Fruit fly (Drosophila melanogaster) whole organism, embryonic: Measurements from ENCODE around the gene CG43184.

ENCODE experiments used
- Adf1 ChIP-seq: fragments of 200-800 bp; sonication (Bioruptor generic); IDR thresholded peaks from 2 replicates; pipeline ENCODE4 v1.3.6; 2022; ENCODE audit warnings: missing biosample characterization, missing genetic modification characterization
- Bdp1 ChIP-seq: fragments of 200-800 bp; sonication (Bioruptor generic); optimal IDR thresholded peaks from 3 replicates; lab custom pipeline; 2016; ENCODE audit warnings: missing biosample characterization, missing genetic modification characterization
- CG10321 ChIP-seq: fragments of 200-800 bp; sonication (Bioruptor generic); IDR thresholded peaks from 2 replicates; pipeline ENCODE4 v1.3.6; 2022; ENCODE audit warnings: missing biosample characterization, missing genetic modification characterization
- CG10565 ChIP-seq: fragments of 200-800 bp; sonication (Bioruptor generic); optimal IDR thresholded peaks from 3 replicates; lab custom pipeline; 2016; ENCODE audit warnings: missing biosample characterization, mild to moderate bottlenecking, missing genetic modification characterization
- CG11085 ChIP-seq: fragments of 200-800 bp; sonication (Bioruptor generic); IDR thresholded peaks from 2 replicates; pipeline ENCODE4 v1.3.6; 2022; ENCODE audit warnings: missing biosample characterization, missing genetic modification characterization
- CG11398 ChIP-seq: fragments of 200-800 bp; sonication (Bioruptor generic); optimal IDR thresholded peaks from 2 replicates; lab custom pipeline; 2016; ENCODE audit warnings: missing biosample characterization, missing genetic modification characterization
- CG12236 ChIP-seq: fragments of 200-800 bp; sonication (Bioruptor generic); optimal IDR thresholded peaks from 2 replicates; lab custom pipeline; 2016; ENCODE audit warnings: missing biosample characterization, missing genetic modification characterization
- CG13894 ChIP-seq: fragments of 200-800 bp; sonication (Bioruptor generic); optimal IDR thresholded peaks from 3 replicates; lab custom pipeline; 2018; ENCODE audit warnings: missing biosample characterization, mild to moderate bottlenecking, missing genetic modification characterization, moderate library complexity
- CG14667 ChIP-seq: fragments of 200-800 bp; sonication (Bioruptor generic); IDR thresholded peaks from 2 replicates; pipeline ENCODE4 v1.3.6; 2022; ENCODE audit warnings: missing biosample characterization, missing genetic modification characterization
- CG15601 ChIP-seq: fragments of 200-800 bp; sonication (Bioruptor generic); optimal IDR thresholded peaks from 3 replicates; lab custom pipeline; 2019; ENCODE audit warnings: missing biosample characterization, mild to moderate bottlenecking, missing genetic modification characterization, moderate library complexity
- CG17328 ChIP-seq: fragments of 200-800 bp; sonication (Bioruptor generic); IDR thresholded peaks from 2 replicates; pipeline ENCODE4 v1.3.6; 2022; ENCODE audit warnings: missing biosample characterization, missing genetic modification characterization
- CG17359 ChIP-seq: fragments of 200-800 bp; sonication (Bioruptor generic); optimal IDR thresholded peaks from 3 replicates; lab custom pipeline; 2018; ENCODE audit warnings: missing biosample characterization, mild to moderate bottlenecking, missing genetic modification characterization, moderate library complexity
- CG17802 ChIP-seq: fragments of 200-800 bp; sonication (Bioruptor generic); optimal IDR thresholded peaks from 2 replicates; lab custom pipeline; 2018; ENCODE audit warnings: missing biosample characterization, mild to moderate bottlenecking, missing genetic modification characterization, moderate library complexity
- CG18764 ChIP-seq: fragments of 200-800 bp; sonication (Bioruptor generic); optimal IDR thresholded peaks from 3 replicates; lab custom pipeline; 2016; ENCODE audit warnings: missing biosample characterization, missing genetic modification characterization
- CG2116 ChIP-seq: fragments of 200-800 bp; sonication (Bioruptor generic); optimal IDR thresholded peaks from 3 replicates; lab custom pipeline; 2018; ENCODE audit warnings: missing biosample characterization, mild to moderate bottlenecking, missing genetic modification characterization
- CG32532 ChIP-seq: fragments of 200-800 bp; sonication (Bioruptor generic); IDR thresholded peaks from 2 replicates; pipeline ENCODE4 v1.3.6; 2022; ENCODE audit warnings: missing biosample characterization, missing genetic modification characterization
- CG33213 ChIP-seq: fragments of 200-800 bp; sonication (Bioruptor generic); optimal IDR thresholded peaks from 3 replicates; lab custom pipeline; 2016; ENCODE audit warnings: missing biosample characterization, missing genetic modification characterization
- CG3407 ChIP-seq: fragments of 200-800 bp; sonication (Bioruptor generic); optimal IDR thresholded peaks from 2 replicates; lab custom pipeline; 2018; ENCODE audit warnings: missing biosample characterization, mild to moderate bottlenecking, missing genetic modification characterization
- CG43689 ChIP-seq: fragments of 200-800 bp; sonication (Bioruptor generic); IDR thresholded peaks from 2 replicates; pipeline ENCODE4 v1.3.6; 2022; ENCODE audit warnings: missing biosample characterization, missing genetic modification characterization
- CG4820 ChIP-seq: fragments of 200-800 bp; sonication (Bioruptor generic); optimal IDR thresholded peaks from 3 replicates; lab custom pipeline; 2016; ENCODE audit warnings: missing biosample characterization, missing genetic modification characterization
- CG7372 ChIP-seq: fragments of 200-800 bp; sonication (Bioruptor generic); IDR thresholded peaks from 2 replicates; pipeline ENCODE4 v1.3.6; 2022; ENCODE audit warnings: missing biosample characterization, missing genetic modification characterization
- CG8765 ChIP-seq: fragments of 200-800 bp; sonication (Bioruptor generic); IDR thresholded peaks from 2 replicates; pipeline ENCODE4 v1.3.6; 2022; ENCODE audit warnings: missing biosample characterization, missing genetic modification characterization
- Deaf1 ChIP-seq: fragments of 200-800 bp; optimal IDR thresholded peaks from 3 replicates; lab custom pipeline; 2019; ENCODE audit warnings: missing biosample characterization, mild to moderate bottlenecking, missing genetic modification characterization, moderate library complexity
- Dip3 ChIP-seq: fragments of 200-800 bp; sonication (Bioruptor generic); optimal IDR thresholded peaks from 3 replicates; lab custom pipeline; 2016; ENCODE audit warnings: missing biosample characterization, missing genetic modification characterization
- Hmx ChIP-seq: fragments of 200-800 bp; sonication (Bioruptor generic); optimal IDR thresholded peaks from 2 replicates; lab custom pipeline; 2016; ENCODE audit warnings: missing biosample characterization, missing genetic modification characterization
- Hr3 ChIP-seq: fragments of 200-800 bp; sonication (Bioruptor generic); optimal IDR thresholded peaks from 3 replicates; lab custom pipeline; 2016; ENCODE audit warnings: missing biosample characterization, missing genetic modification characterization
- Jarid2 ChIP-seq: fragments of 200-800 bp; sonication (Bioruptor generic); optimal IDR thresholded peaks from 3 replicates; lab custom pipeline; 2017; ENCODE audit warnings: mild to moderate bottlenecking, missing biosample characterization, missing genetic modification reagents, missing genetic modification characterization
- Lhr ChIP-seq: fragments of 200-800 bp; sonication (Bioruptor generic); optimal IDR thresholded peaks from 3 replicates; lab custom pipeline; 2017; ENCODE audit warnings: mild to moderate bottlenecking, missing biosample characterization, missing genetic modification reagents, missing genetic modification characterization
- NC2β ChIP-seq: fragments of 200-800 bp; sonication (Bioruptor generic); optimal IDR thresholded peaks from 2 replicates; lab custom pipeline; 2016; ENCODE audit warnings: missing biosample characterization, missing genetic modification characterization
- Tbp ChIP-seq: fragments of >200 bp; optimal IDR thresholded peaks from 2 replicates; lab custom pipeline; 2018; ENCODE audit warnings: missing biosample characterization, missing genetic modification characterization
- Vsx1 ChIP-seq: fragments of 200-800 bp; sonication (Bioruptor generic); optimal IDR thresholded peaks from 2 replicates; lab custom pipeline; 2017; ENCODE audit warnings: missing biosample characterization, mild to moderate bottlenecking, missing genetic modification characterization, missing genetic modification reagents
- Xbp1 ChIP-seq: fragments of 200-800 bp; sonication (Bioruptor generic); optimal IDR thresholded peaks from 3 replicates; lab custom pipeline; 2016; ENCODE audit warnings: missing biosample characterization, mild to moderate bottlenecking, missing genetic modification characterization
- az2 ChIP-seq: fragments of 200-800 bp; sonication (Bioruptor generic); optimal IDR thresholded peaks from 3 replicates; lab custom pipeline; 2016; ENCODE audit warnings: missing biosample characterization, missing genetic modification characterization
- bsh ChIP-seq, 2 experiments: fragments of 200-800 bp; sonication (Bioruptor generic); optimal IDR thresholded peaks; 2 replicates each; lab custom pipeline; 2017 to 2018; ENCODE audit warnings: mild to moderate bottlenecking in 2 of 2, missing biosample characterization in 2 of 2, missing genetic modification characterization in 2 of 2, moderate library complexity in 1 of 2
- btn ChIP-seq: fragments of 200-800 bp; sonication (Bioruptor generic); optimal IDR thresholded peaks from 2 replicates; lab custom pipeline; 2016; ENCODE audit warnings: missing biosample characterization, missing genetic modification characterization
- cato ChIP-seq: fragments of 200-800 bp; sonication (Bioruptor generic); optimal IDR thresholded peaks from 2 replicates; lab custom pipeline; 2016; ENCODE audit warnings: missing biosample characterization, missing genetic modification characterization, borderline replicate concordance
- cg ChIP-seq: fragments of 200-800 bp; sonication (Bioruptor generic); optimal IDR thresholded peaks from 3 replicates; lab custom pipeline; 2019; ENCODE audit warnings: missing biosample characterization, mild to moderate bottlenecking, missing genetic modification characterization, moderate library complexity
- dysf ChIP-seq: fragments of 200-800 bp; sonication (Bioruptor generic); IDR thresholded peaks from 3 replicates; pipeline ENCODE4 v1.3.6; 2022; ENCODE audit warnings: missing biosample characterization, missing genetic modification characterization
- kni ChIP-seq: fragments of 200-800 bp; sonication (Bioruptor generic); optimal IDR thresholded peaks from 3 replicates; lab custom pipeline; 2017; ENCODE audit warnings: mild to moderate bottlenecking, missing biosample characterization, missing genetic modification reagents, missing genetic modification characterization
- mirr ChIP-seq: fragments of 200-800 bp; sonication (Bioruptor generic); optimal IDR thresholded peaks from 3 replicates; lab custom pipeline; 2018; ENCODE audit warnings: missing biosample characterization, mild to moderate bottlenecking, missing genetic modification characterization
- phol ChIP-seq: fragments of 200-800 bp; sonication (Bioruptor generic); optimal IDR thresholded peaks from 3 replicates; lab custom pipeline; 2018; ENCODE audit warnings: missing biosample characterization, mild to moderate bottlenecking, missing genetic modification characterization, moderate library complexity
- pros ChIP-seq: fragments of 200-800 bp; sonication (Bioruptor generic); optimal IDR thresholded peaks from 3 replicates; lab custom pipeline; 2019; ENCODE audit warnings: missing biosample characterization, mild to moderate bottlenecking, missing genetic modification characterization, moderate library complexity
- run ChIP-seq: fragments of 200-800 bp; sonication (Bioruptor generic); optimal IDR thresholded peaks from 3 replicates; lab custom pipeline; 2018; ENCODE audit warnings: missing biosample characterization, mild to moderate bottlenecking, missing genetic modification characterization
- sens ChIP-seq: fragments of 200-800 bp; sonication (Bioruptor generic); peaks from one replicate; lab custom pipeline; 2016; ENCODE audit warnings: missing biosample characterization, missing genetic modification characterization
- seq ChIP-seq: fragments of 200-800 bp; sonication (Bioruptor generic); IDR thresholded peaks from 2 replicates; pipeline ENCODE4 v1.3.6; 2022; ENCODE audit warnings: missing biosample characterization, missing genetic modification characterization
- shn ChIP-seq: fragments of 200-800 bp; sonication (Bioruptor generic); optimal IDR thresholded peaks from 3 replicates; lab custom pipeline; 2016; ENCODE audit warnings: missing biosample characterization, missing genetic modification characterization
- sisA ChIP-seq: fragments of 200-800 bp; sonication (Bioruptor generic); IDR thresholded peaks from 2 replicates; pipeline ENCODE4 v1.3.6; 2022; ENCODE audit warnings: missing biosample characterization, missing genetic modification characterization
- twi ChIP-seq: fragments of 200-800 bp; optimal IDR thresholded peaks from 2 replicates; lab custom pipeline; 2019; ENCODE audit warnings: missing biosample characterization, mild to moderate bottlenecking, missing genetic modification characterization, moderate library complexity
- vvl ChIP-seq: fragments of 200-800 bp; sonication (Bioruptor generic); IDR thresholded peaks from 2 replicates; pipeline ENCODE4 v1.3.6; 2022; ENCODE audit warnings: missing biosample characterization, missing genetic modification characterization
- wek ChIP-seq: fragments of 200-800 bp; sonication (Bioruptor generic); optimal IDR thresholded peaks from 3 replicates; lab custom pipeline; 2018; ENCODE audit warnings: missing biosample characterization, mild to moderate bottlenecking, missing genetic modification characterization, moderate library complexity
- z ChIP-seq: fragments of 200-800 bp; sonication (Bioruptor generic); IDR thresholded peaks from 3 replicates; pipeline ENCODE4 v1.3.6; 2022; ENCODE audit warnings: missing biosample characterization, missing genetic modification characterization
- zen ChIP-seq: fragments of 200-800 bp; sonication (Bioruptor generic); optimal IDR thresholded peaks from 3 replicates; lab custom pipeline; 2018; ENCODE audit warnings: missing biosample characterization, mild to moderate bottlenecking, missing genetic modification characterization, moderate library complexity

CG43184 gene

DNA sequence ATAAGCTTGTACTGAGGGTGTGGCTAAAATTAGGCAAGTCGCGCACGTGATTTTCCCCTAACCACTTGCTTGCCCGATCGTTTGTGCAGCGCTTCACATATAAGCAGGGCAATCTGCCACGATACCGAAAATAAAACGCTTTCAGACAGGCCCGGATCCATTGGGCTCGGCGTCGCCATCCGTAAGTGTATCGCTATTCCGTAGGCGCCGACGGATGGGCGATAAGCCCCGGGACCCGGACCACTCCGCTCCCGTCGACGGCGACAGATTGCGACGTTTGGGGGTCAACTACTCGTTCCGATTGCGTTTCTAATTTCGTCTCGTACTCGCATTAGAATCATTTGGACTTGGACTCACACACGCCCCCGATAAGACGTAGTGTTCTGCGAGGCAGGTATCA, 24.8 kb downstream of the CG43184 start:
- peak; percentile 83 for TF ChIP-seq CG43689 (GFP tag; lab: Robert Waterston, UW)
- peak; percentile 68 for TF ChIP-seq NC2β (GFP tag; lab: Kevin White, UChicago)
- peak; percentile 54 for TF ChIP-seq CG3407 (GFP tag; lab: Kevin White, UChicago)
- peak; percentile 91 for TF ChIP-seq CG32532 (GFP tag; lab: Robert Waterston, UW)
- peak; percentile 89 for TF ChIP-seq seq (GFP tag; lab: Robert Waterston, UW)
- no peak for TF ChIP-seq CG10565 (GFP tag; lab: Kevin White, UChicago)
- TF ChIP-seq CG4820, result no peak
- TF ChIP-seq az2 (GFP tag; lab: Kevin White, UChicago), result peak; percentile 88
- no peak for TF ChIP-seq CG2116 (GFP tag; lab: Kevin White, UChicago)
- TF ChIP-seq shn, result peak; percentile 90
- no peak for TF ChIP-seq Deaf1
- peak; percentile 90 for TF ChIP-seq vvl (GFP tag; lab: Robert Waterston, UW)
- no peak for TF ChIP-seq zen (tag; lab: Kevin White, UChicago)
- TF ChIP-seq CG15601, result no peak
- TF ChIP-seq CG17359, result peak; percentile 71
- TF ChIP-seq Xbp1 (GFP tag; lab: Kevin White, UChicago), result peak; percentile 94
- TF ChIP-seq CG8765 (GFP tag; lab: Robert Waterston, UW), result no peak
- peak; percentile 9 for TF ChIP-seq btn (GFP tag; lab: Kevin White, UChicago)
- TF ChIP-seq dysf (GFP tag; lab: Robert Waterston, UW), result peak; percentile 90
- peak; percentile 4 for TF ChIP-seq run (tag; lab: Kevin White, UChicago)
- no peak for TF ChIP-seq pros (GFP tag; lab: Kevin White, UChicago)
- no peak for TF ChIP-seq CG17802 (tag; lab: Kevin White, UChicago)
- peak; percentile 56 for TF ChIP-seq wek
- no peak for TF ChIP-seq CG18764 (GFP tag; lab: Kevin White, UChicago)
- TF ChIP-seq CG33213 (GFP tag; lab: Kevin White, UChicago), result no peak
- peak; percentile 90 for TF ChIP-seq mirr
- TF ChIP-seq CG13894 (tag; lab: Kevin White, UChicago), result no peak
- TF ChIP-seq CG10321 (GFP tag; lab: Robert Waterston, UW), result 0 out of 2 replicates have a peak, but pooled peaks have one; percentile 57
- TF ChIP-seq sisA (GFP tag; lab: Robert Waterston, UW), result no peak; the same call in 1 of the 2 replicates
- TF ChIP-seq Hmx (GFP tag; lab: Kevin White, UChicago), result peak; percentile 32
- TF ChIP-seq Bdp1 (GFP tag; lab: Kevin White, UChicago), result peak; percentile 62
- no peak for TF ChIP-seq Lhr
- TF ChIP-seq cato, result peak; percentile 70
- peak; percentile 67 for TF ChIP-seq phol (tag; lab: Kevin White, UChicago)
- peak; percentile 87 for TF ChIP-seq CG11085 (GFP tag; lab: Robert Waterston, UW)
- TF ChIP-seq Adf1, result peak; percentile 84
- peak; percentile 85 for TF ChIP-seq Hr3 (GFP tag; lab: Kevin White, UChicago)
- TF ChIP-seq CG14667 (GFP tag; lab: Robert Waterston, UW), result peak; percentile 95
- TF ChIP-seq CG12236 (GFP tag; lab: Kevin White, UChicago), result peak; percentile 61
- no peak for TF ChIP-seq Jarid2 (GFP tag; lab: Kevin White, UChicago)
- peak in 1 of 2 experiments; percentile 85 for TF ChIP-seq bsh (GFP tag; optimal IDR thresholded peaks at IDR 0.05; lab: Kevin White, UChicago)
- peak; percentile 84 for TF ChIP-seq CG7372 (GFP tag; lab: Robert Waterston, UW)
- peak; percentile 75 for TF ChIP-seq twi (tag; lab: Kevin White, UChicago)
- peak; percentile 87 for TF ChIP-seq CG17328 (GFP tag; lab: Robert Waterston, UW)
- TF ChIP-seq Vsx1 (GFP tag; lab: Kevin White, UChicago), result no peak
- TF ChIP-seq sens (GFP tag; lab: Kevin White, UChicago), result peak; percentile 95
- TF ChIP-seq CG11398 (GFP tag; lab: Kevin White, UChicago), result peak; percentile 69
- peak; percentile 72 for TF ChIP-seq Dip3
- no peak for TF ChIP-seq cg (GFP tag; lab: Kevin White, UChicago)
- TF ChIP-seq kni, result no peak
- TF ChIP-seq Tbp, result no peak
- peak; percentile 60; the same call in 2 of the 3 replicates for TF ChIP-seq z (GFP tag; lab: Robert Waterston, UW)
